Worm (Caenorhabditis elegans): ENCODE results near the gene F43C1.5.

Gene F43C1.5

ce11 chrIII:4208210-4208609 lies 20.7 kb upstream of the F43C1.5 start:
- TF ChIP-seq unc-62 (GFP tag; optimal IDR thresholded peaks at IDR 0.05): no peak

- TF ChIP-seq unc-62 (GFP tag; optimal IDR thresholded peaks at IDR 0.05): no peak
These were observed 19.8 kb upstream of the F43C1.5 start, which contains the start of gene phlp-2 for ce11 chrIII:4209188-4209587. Gene phlp-2 (plus strand): TSS chrIII:4209488.

ce11 chrIII:4210661-4211060 lies 18.3 kb upstream of the F43C1.5 start:
- TF ChIP-seq unc-62 (GFP tag; optimal IDR thresholded peaks at IDR 0.05): no peak

ce11 chrIII:4220864-4221263 lies 8.1 kb upstream of the F43C1.5 start:
- TF ChIP-seq unc-62 (GFP tag; optimal IDR thresholded peaks at IDR 0.05): no peak

ce11 chrIII:4221527-4221926 lies 7.4 kb upstream of the F43C1.5 start:
- TF ChIP-seq unc-62 (GFP tag; optimal IDR thresholded peaks at IDR 0.05): no peak

ce11 chrIII:4223668-4224127 lies 5.2 kb upstream of the F43C1.5 start:
- TF ChIP-seq unc-62 (GFP tag; optimal IDR thresholded peaks at IDR 0.05): no peak

ce11 chrIII:4224722-4225121 lies 4.2 kb upstream of the F43C1.5 start:
- no peak for TF ChIP-seq unc-62 (GFP tag; optimal IDR thresholded peaks at IDR 0.05)

ce11 chrIII:4227363-4227762 lies 1.6 kb upstream of the F43C1.5 start:
- no peak for TF ChIP-seq unc-62 (GFP tag; optimal IDR thresholded peaks at IDR 0.05)

- no peak for TF ChIP-seq unc-62 (GFP tag; optimal IDR thresholded peaks at IDR 0.05)
These were observed 933 bp upstream of the F43C1.5 start, which contains the start of gene mpk-1 for ce11 chrIII:4228008-4228407. Gene mpk-1 (minus strand): TSS chrIII:4228108.

- no peak for TF ChIP-seq unc-62 (GFP tag; optimal IDR thresholded peaks at IDR 0.05)
These were observed 1.2 kb downstream of the F43C1.5 start for ce11 chrIII:4230092-4230491.

ce11 chrIII:4231372-4231771 lies 2.4 kb downstream of the F43C1.5 start:
- no peak for TF ChIP-seq unc-62 (GFP tag; optimal IDR thresholded peaks at IDR 0.05)

- TF ChIP-seq unc-62 (GFP tag; optimal IDR thresholded peaks at IDR 0.05): no peak
These were observed 3.9 kb downstream of the F43C1.5 start, which contains the start of gene nhr-20 for ce11 chrIII:4232811-4233269. Gene nhr-20 (minus strand): TSS chrIII:4233219.

ce11 chrIII:4234642-4235295 lies 5.8 kb downstream of the F43C1.5 start:
- TF ChIP-seq unc-62 (GFP tag; optimal IDR thresholded peaks at IDR 0.05): no peak

ce11 chrIII:4236178-4236577 lies 7.2 kb downstream of the F43C1.5 start:
- no peak for TF ChIP-seq unc-62 (GFP tag; optimal IDR thresholded peaks at IDR 0.05)

ce11 chrIII:4237660-4238059 lies 8.7 kb downstream of the F43C1.5 start:
- no peak for TF ChIP-seq unc-62 (GFP tag; optimal IDR thresholded peaks at IDR 0.05)

ce11 chrIII:4240126-4240525 lies 11.2 kb downstream of the F43C1.5 start:
- no peak for TF ChIP-seq unc-62 (GFP tag; optimal IDR thresholded peaks at IDR 0.05)

ce11 chrIII:4241181-4241580 lies 12.2 kb downstream of the F43C1.5 start:
- TF ChIP-seq unc-62 (GFP tag; optimal IDR thresholded peaks at IDR 0.05): no peak
